Worm (Caenorhabditis elegans) whole organism, L1 larva: ENCODE results near the gene knl-1.

ENCODE experiments used
- C16A3.4 ChIP-seq: fragments of 150-350 bp; optimal IDR thresholded peaks from 2 replicates; lab custom pipeline; 2014; ENCODE audit warnings: missing biosample characterization, missing genetic modification characterization
- F16B12.6 ChIP-seq: fragments of 150-350 bp; optimal IDR thresholded peaks from 2 replicates; lab custom pipeline; 2014; ENCODE audit warnings: missing biosample characterization, missing genetic modification characterization
- Y116A8C.19 ChIP-seq: sonication (generic microtip); optimal IDR thresholded peaks from 2 replicates; lab custom pipeline; 2016; ENCODE audit warnings: missing compliant biosample characterization, missing genetic modification characterization, borderline replicate concordance
- aha-1 ChIP-seq: fragments of 150-350 bp; optimal IDR thresholded peaks from 2 replicates; lab custom pipeline; 2014; ENCODE audit warnings: missing biosample characterization, missing genetic modification characterization
- alr-1 ChIP-seq: fragments of 200-800 bp; sonication (Bioruptor generic); optimal IDR thresholded peaks from 2 replicates; lab custom pipeline; 2018; ENCODE audit warnings: borderline replicate concordance, mild to moderate bottlenecking, missing genetic modification characterization, missing compliant biosample characterization
- aly-2 ChIP-seq: fragments of 150-350 bp; optimal IDR thresholded peaks from 2 replicates; lab custom pipeline; 2014; ENCODE audit warnings: missing biosample characterization, missing genetic modification characterization
- ceh-63 ChIP-seq: fragments of 200-800 bp; sonication (Bioruptor generic); optimal IDR thresholded peaks from 2 replicates; lab custom pipeline; 2018; ENCODE audit warnings: mild to moderate bottlenecking, missing genetic modification characterization, missing compliant biosample characterization
- ceh-8 ChIP-seq: fragments of 200-800 bp; sonication (Bioruptor generic); optimal IDR thresholded peaks from 2 replicates; lab custom pipeline; 2018; ENCODE audit warnings: mild to moderate bottlenecking, missing genetic modification characterization, moderate library complexity, missing compliant biosample characterization
- ceh-90 ChIP-seq: sonication (generic microtip); optimal IDR thresholded peaks from 2 replicates; lab custom pipeline; 2016; ENCODE audit warnings: missing genetic modification characterization, missing compliant biosample characterization
- ces-1 ChIP-seq: fragments of 150-350 bp; optimal IDR thresholded peaks from 2 replicates; lab custom pipeline; 2014; ENCODE audit warnings: missing biosample characterization, missing genetic modification reagents, missing genetic modification characterization
- dsc-1 ChIP-seq: sonication (generic microtip); optimal IDR thresholded peaks from 2 replicates; lab custom pipeline; 2016; ENCODE audit warnings: mild to moderate bottlenecking, missing genetic modification characterization, missing compliant biosample characterization
- egl-13 ChIP-seq: sonication (generic microtip); optimal IDR thresholded peaks from 2 replicates; lab custom pipeline; 2016; ENCODE audit warnings: missing genotype, missing genetic modification reagents, missing genetic modification characterization, missing compliant biosample characterization
- egl-27 ChIP-seq, 2 experiments: fragments of 150-350 bp in 1 of 2; sonication (generic microtip); optimal IDR thresholded peaks; 3 replicates each; lab custom pipeline; 2017 to 2018; ENCODE audit warnings: missing biosample characterization in 2 of 2, missing genetic modification characterization in 2 of 2, missing genetic modification reagents in 2 of 2
- elt-2 ChIP-seq: sonication (generic microtip); optimal IDR thresholded peaks from 2 replicates; lab custom pipeline; 2016; ENCODE audit warnings: missing genetic modification characterization, mild to moderate bottlenecking, inconsistent platforms, missing compliant biosample characterization, missing genetic modification reagents
- elt-3 ChIP-seq, 6 experiments: fragments of 150-350 bp in 1 of 6; sonication (generic microtip); optimal IDR thresholded peaks; 2 replicates each; lab custom pipeline; 2017 to 2018; ENCODE audit warnings: missing biosample characterization in 6 of 6, missing genetic modification characterization in 6 of 6, inconsistent platforms in 1 of 6
- ets-5 ChIP-seq: fragments of 200-800 bp; sonication (Bioruptor generic); IDR thresholded peaks from 2 replicates; pipeline ENCODE4 v1.3.6; 2022; ENCODE audit warnings: missing genetic modification characterization, missing compliant biosample characterization
- fkh-10 ChIP-seq: sonication (generic microtip); optimal IDR thresholded peaks from 2 replicates; lab custom pipeline; 2017; ENCODE audit warnings: missing biosample characterization, missing genetic modification reagents, missing genetic modification characterization
- hpl-2 ChIP-seq: fragments of 150-350 bp; optimal IDR thresholded peaks from 2 replicates; lab custom pipeline; 2014; ENCODE audit warnings: missing biosample characterization, missing genetic modification reagents, missing genetic modification characterization
- irx-1 ChIP-seq: sonication (generic microtip); optimal IDR thresholded peaks from 2 replicates; lab custom pipeline; 2016; ENCODE audit warnings: missing genetic modification characterization, missing compliant biosample characterization
- jun-1 ChIP-seq: fragments of 150-350 bp; optimal IDR thresholded peaks from 2 replicates; lab custom pipeline; 2014; ENCODE audit warnings: missing biosample characterization, missing genetic modification reagents, missing genetic modification characterization
- lin-14 ChIP-seq: fragments of 200-800 bp; sonication (Bioruptor generic); optimal IDR thresholded peaks from 2 replicates; lab custom pipeline; 2018; ENCODE audit warnings: mild to moderate bottlenecking, missing genetic modification characterization, moderate library complexity, missing compliant biosample characterization
- lin-35 ChIP-seq, 2 experiments: fragments of 150-350 bp; optimal IDR thresholded peaks; 2 replicates each; lab custom pipeline; 2014; ENCODE audit warnings: missing biosample characterization in 2 of 2, missing genetic modification characterization in 2 of 2, missing genetic modification reagents in 2 of 2
- lin-39 ChIP-seq: fragments of 150-350 bp; optimal IDR thresholded peaks from 2 replicates; lab custom pipeline; 2014; ENCODE audit warnings: missing biosample characterization, missing genetic modification reagents, missing genetic modification characterization
- lir-3 ChIP-seq: sonication (generic microtip); optimal IDR thresholded peaks from 2 replicates; lab custom pipeline; 2016; ENCODE audit warnings: mild to moderate bottlenecking, missing genetic modification characterization, moderate library complexity, missing compliant biosample characterization; ENCODE audit not compliant: poor library complexity
- lsy-2 ChIP-seq, 2 experiments: fragments of 150-350 bp; optimal IDR thresholded peaks; 2 replicates each; lab custom pipeline; 2014; ENCODE audit warnings: missing biosample characterization in 2 of 2, missing genetic modification characterization in 2 of 2
- mdl-1 ChIP-seq, 2 experiments: fragments of 150-350 bp; optimal IDR thresholded peaks; 2 replicates each; lab custom pipeline; 2014 to 2017; ENCODE audit warnings: missing biosample characterization in 2 of 2, missing genetic modification characterization in 2 of 2, inconsistent platforms in 1 of 2
- mep-1 ChIP-seq: fragments of 150-350 bp; optimal IDR thresholded peaks from 2 replicates; lab custom pipeline; 2014; ENCODE audit warnings: missing biosample characterization, missing genetic modification characterization
- nhr-12 ChIP-seq: sonication (generic microtip); optimal IDR thresholded peaks from 2 replicates; lab custom pipeline; 2017; ENCODE audit warnings: missing biosample characterization, missing genetic modification characterization
- nhr-237 ChIP-seq: fragments of 150-350 bp; optimal IDR thresholded peaks from 2 replicates; lab custom pipeline; 2014; ENCODE audit warnings: missing biosample characterization, missing genetic modification characterization
- nhr-76 ChIP-seq: sonication (generic microtip); optimal IDR thresholded peaks from 2 replicates; lab custom pipeline; 2017; ENCODE audit warnings: missing biosample characterization, missing genetic modification characterization
- nhr-77 ChIP-seq: fragments of 150-350 bp; optimal IDR thresholded peaks from 2 replicates; lab custom pipeline; 2014; ENCODE audit warnings: missing biosample characterization, missing genetic modification characterization
- nhr-85 ChIP-seq: sonication (generic microtip); peaks from one replicate; lab custom pipeline; 2016; ENCODE audit warnings: missing genetic modification characterization, inconsistent platforms, missing compliant biosample characterization
- nhr-90 ChIP-seq: sonication (generic microtip); optimal IDR thresholded peaks from 2 replicates; lab custom pipeline; 2016; ENCODE audit warnings: mild to moderate bottlenecking, missing genetic modification characterization, missing compliant biosample characterization; ENCODE audit not compliant: poor library complexity
- pag-3 ChIP-seq: sonication (generic microtip); optimal IDR thresholded peaks from 2 replicates; lab custom pipeline; 2017; ENCODE audit warnings: missing genetic modification characterization, mild to moderate bottlenecking, missing compliant biosample characterization, antibody characterized with exemption, borderline replicate concordance; ENCODE audit not compliant: insufficient read depth
- pax-3 ChIP-seq: fragments of 200-800 bp; sonication (Bioruptor generic); optimal IDR thresholded peaks from 2 replicates; lab custom pipeline; 2018; ENCODE audit warnings: mild to moderate bottlenecking, missing genetic modification characterization, moderate library complexity, missing compliant biosample characterization
- pqm-1 ChIP-seq: sonication (generic microtip); optimal IDR thresholded peaks from 3 replicates; lab custom pipeline; 2017; ENCODE audit warnings: missing biosample characterization, missing genetic modification characterization
- rnt-1 ChIP-seq: sonication (generic microtip); optimal IDR thresholded peaks from 2 replicates; lab custom pipeline; 2016; ENCODE audit warnings: mild to moderate bottlenecking, missing genetic modification characterization, moderate library complexity, missing compliant biosample characterization
- skn-1 ChIP-seq: fragments of 150-350 bp; optimal IDR thresholded peaks from 2 replicates; lab custom pipeline; 2014; ENCODE audit warnings: missing biosample characterization, missing genetic modification characterization
- sptf-1 ChIP-seq: fragments of 150-350 bp; optimal IDR thresholded peaks from 2 replicates; lab custom pipeline; 2014; ENCODE audit warnings: missing biosample characterization, missing genetic modification characterization
- tbx-2 ChIP-seq: sonication (generic microtip); optimal IDR thresholded peaks from 2 replicates; lab custom pipeline; 2016; ENCODE audit warnings: missing genetic modification characterization, missing compliant biosample characterization
- unc-30 ChIP-seq: sonication (generic microtip); optimal IDR thresholded peaks from 2 replicates; lab custom pipeline; 2017; ENCODE audit warnings: missing biosample characterization, missing genetic modification characterization
- unc-62 ChIP-seq: fragments of 150-350 bp; optimal IDR thresholded peaks from 2 replicates; lab custom pipeline; 2014; ENCODE audit warnings: missing biosample characterization, missing genetic modification reagents, missing genetic modification characterization
- unc-86 ChIP-seq: sonication (generic microtip); optimal IDR thresholded peaks from 2 replicates; lab custom pipeline; 2016; ENCODE audit warnings: missing genetic modification characterization, missing compliant biosample characterization
- xbp-1 ChIP-seq: sonication (generic microtip); optimal IDR thresholded peaks from 2 replicates; lab custom pipeline; 2016; ENCODE audit warnings: missing genetic modification characterization, missing compliant biosample characterization
- ztf-11 ChIP-seq, 2 experiments: sonication (generic microtip); optimal IDR thresholded peaks; 2 replicates each; lab custom pipeline; 2016 to 2017; ENCODE audit warnings: missing genetic modification characterization in 2 of 2, missing biosample characterization in 1 of 2, missing compliant biosample characterization in 1 of 2

knl-1 gene

DNA sequence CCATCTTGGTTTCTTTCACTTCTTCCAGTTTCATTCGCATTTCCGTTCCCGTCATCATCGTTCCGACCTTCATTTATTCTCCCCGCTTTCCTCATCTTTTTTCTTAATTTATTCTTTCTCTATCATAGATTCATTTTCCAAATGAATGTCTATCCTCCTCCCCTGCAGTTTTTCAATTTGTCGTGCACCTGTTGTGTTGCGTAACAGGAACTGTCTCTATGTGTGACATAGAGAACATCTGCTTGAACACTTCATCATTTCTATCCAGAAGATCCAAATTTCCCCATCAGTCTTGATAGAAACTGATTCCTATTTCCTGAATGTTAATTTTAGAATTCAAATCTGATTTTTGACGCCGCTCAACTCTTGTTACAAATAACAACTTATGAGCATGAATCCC is 33.1 kb downstream of the knl-1 start:
- no peak for TF ChIP-seq ceh-90 (tag; lab: Kevin White, UChicago)
- peak; percentile 54 for TF ChIP-seq nhr-85
- peak in 1 of 2 experiments; percentile 69 for TF ChIP-seq ztf-11 (tag; optimal IDR thresholded peaks at IDR 0.05; lab: Kevin White, UChicago)
- TF ChIP-seq tbx-2 (tag; lab: Kevin White, UChicago), result peak; percentile 47
- peak; percentile 3 for TF ChIP-seq unc-86 (tag; lab: Kevin White, UChicago)
- TF ChIP-seq, all 84 proteins: peak for 4

DNA sequence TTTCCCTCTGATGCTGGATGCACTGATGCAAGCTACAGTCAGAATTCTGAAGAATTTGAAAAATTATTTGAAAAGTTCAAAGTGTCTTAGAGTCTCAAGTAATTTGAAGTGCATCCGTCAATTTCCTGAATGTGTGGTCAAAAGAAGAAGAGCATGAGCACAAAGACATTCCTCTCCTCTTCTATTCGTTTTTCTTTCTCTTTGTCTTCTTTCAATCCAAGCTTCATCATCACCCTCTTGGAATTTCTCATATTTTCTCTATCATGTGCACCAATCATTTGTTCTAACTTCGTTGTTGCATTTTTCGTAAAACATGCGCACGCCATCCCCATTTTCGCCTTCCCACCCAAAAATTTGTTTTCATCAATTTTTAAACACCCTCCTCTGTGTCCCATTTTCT is 35.6 kb downstream of the knl-1 start:
- TF ChIP-seq fkh-10 (GFP tag; lab: Kevin White, UChicago), result peak; percentile 62
- peak; percentile 19 for TF ChIP-seq lin-14
- no peak for TF ChIP-seq egl-13 (tag; lab: Kevin White, UChicago)
- no peak for TF ChIP-seq tbx-2 (tag; lab: Kevin White, UChicago)
- TF ChIP-seq, all 84 proteins: peak for 2

DNA sequence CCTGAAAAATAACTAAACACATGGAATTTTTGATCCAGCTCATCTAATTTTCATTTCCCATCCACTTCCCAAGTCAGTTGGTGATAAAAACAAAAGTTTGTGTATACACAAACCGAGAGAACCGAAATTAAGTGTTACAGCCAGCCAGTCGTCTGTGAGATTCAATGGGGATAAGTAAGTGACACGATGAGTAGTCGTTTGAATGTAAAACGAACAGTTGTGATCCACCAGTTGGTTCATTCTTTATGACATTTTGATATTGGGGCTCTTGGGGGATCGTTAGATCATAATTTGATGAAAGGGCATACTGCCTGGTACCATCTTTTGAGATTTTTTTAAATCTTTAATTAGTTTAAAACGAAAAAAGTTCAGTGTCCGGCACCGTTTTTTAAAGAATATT is 36.4 kb downstream of the knl-1 start:
- TF ChIP-seq tbx-2 (tag; lab: Kevin White, UChicago), result no peak
- TF ChIP-seq skn-1 (tag; lab: Kevin White, UChicago), result no peak
- TF ChIP-seq nhr-12 (tag; lab: Kevin White, UChicago), result no peak
- no peak for TF ChIP-seq egl-27 (tag; optimal IDR thresholded peaks at IDR 0.05; lab: Kevin White, UChicago)
- no peak for TF ChIP-seq xbp-1 (tag; lab: Kevin White, UChicago)
- no peak for TF ChIP-seq sptf-1 (tag; lab: Kevin White, UChicago)
- no peak for TF ChIP-seq lin-35 (GFP tag; optimal IDR thresholded peaks at IDR 0.05; lab: Kevin White, UChicago)
- no peak for TF ChIP-seq C16A3.4 (tag; lab: Kevin White, UChicago)
- no peak for TF ChIP-seq irx-1 (tag; lab: Kevin White, UChicago)
- no peak for TF ChIP-seq pag-3 (tag; lab: Kevin White, UChicago)
- no peak for TF ChIP-seq lsy-2 (tag; optimal IDR thresholded peaks at IDR 0.05; lab: Kevin White, UChicago)
- TF ChIP-seq unc-30 (tag; lab: Kevin White, UChicago), result no peak
- TF ChIP-seq lir-3 (tag; lab: Kevin White, UChicago), result no peak
- TF ChIP-seq aly-2 (tag; lab: Kevin White, UChicago), result no peak
- TF ChIP-seq ces-1 (GFP tag; lab: Kevin White, UChicago), result no peak

DNA sequence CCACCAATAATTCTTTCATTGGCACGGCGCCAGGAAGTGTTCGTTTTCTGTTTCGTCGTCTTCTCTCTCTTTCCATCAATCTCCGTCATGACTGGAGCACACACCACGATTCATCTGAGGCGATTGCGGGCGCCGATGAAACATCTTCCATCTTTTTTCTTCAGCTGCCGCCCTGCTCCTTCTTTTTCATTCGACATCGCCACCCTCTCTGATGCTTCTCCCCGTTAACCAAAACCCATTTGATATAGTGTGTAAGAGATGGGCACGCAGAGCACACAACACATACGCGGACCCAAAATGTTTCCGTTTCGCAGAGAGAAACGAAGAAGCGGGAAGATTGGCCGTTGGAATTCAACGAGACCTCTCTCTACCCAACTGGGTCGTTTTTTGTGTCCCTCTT is 37.1 kb downstream of the knl-1 start:
- TF ChIP-seq elt-3 (tag; optimal IDR thresholded peaks at IDR 0.05; lab: Kevin White, UChicago) (no peak), lsy-2 (tag; optimal IDR thresholded peaks at IDR 0.05; lab: Kevin White, UChicago) (peak in 1 of 2 experiments; percentile 37), rnt-1 (tag; lab: Kevin White, UChicago) (peak; percentile 34), aly-2 (tag; lab: Kevin White, UChicago) (no peak), lin-39 (tag; lab: Kevin White, UChicago) (no peak), ceh-8 (no peak), pag-3 (tag; lab: Kevin White, UChicago) (peak; percentile 23), nhr-85 (no peak), nhr-76 (tag; lab: Kevin White, UChicago) (no peak), F16B12.6 (no peak), irx-1 (tag; lab: Kevin White, UChicago) (no peak), nhr-90 (tag; lab: Kevin White, UChicago) (no peak), nhr-237 (no peak), mdl-1 (tag; optimal IDR thresholded peaks at IDR 0.05; lab: Kevin White, UChicago) (no peak), ets-5 (no peak), ces-1 (GFP tag; lab: Kevin White, UChicago) (no peak), ceh-63 (GFP tag; lab: Kevin White, UChicago) (no peak), alr-1 (tag; lab: Kevin White, UChicago) (no peak), fkh-10 (GFP tag; lab: Kevin White, UChicago) (peak; percentile 0), sptf-1 (tag; lab: Kevin White, UChicago) (no peak), pax-3 (tag; lab: Kevin White, UChicago) (no peak), unc-62 (GFP tag; lab: Kevin White, UChicago) (no peak), hpl-2 (GFP tag; lab: Kevin White, UChicago) (no peak), dsc-1 (tag; lab: Kevin White, UChicago) (peak; percentile 55), elt-2 (tag; lab: Kevin White, UChicago) (no peak), mep-1 (tag; lab: Kevin White, UChicago) (peak; percentile 40), aha-1 (tag; lab: Kevin White, UChicago) (no peak), jun-1 (tag; lab: Kevin White, UChicago) (no peak), pqm-1 (tag; lab: Kevin White, UChicago) (no peak), nhr-77 (no peak), C16A3.4 (tag; lab: Kevin White, UChicago) (no peak), egl-27 (tag; optimal IDR thresholded peaks at IDR 0.05; lab: Kevin White, UChicago) (no peak), Y116A8C.19 (tag; lab: Kevin White, UChicago) (no peak)
